Worm (Caenorhabditis elegans): ENCODE measurements around the gene cct-5.

DNA sequence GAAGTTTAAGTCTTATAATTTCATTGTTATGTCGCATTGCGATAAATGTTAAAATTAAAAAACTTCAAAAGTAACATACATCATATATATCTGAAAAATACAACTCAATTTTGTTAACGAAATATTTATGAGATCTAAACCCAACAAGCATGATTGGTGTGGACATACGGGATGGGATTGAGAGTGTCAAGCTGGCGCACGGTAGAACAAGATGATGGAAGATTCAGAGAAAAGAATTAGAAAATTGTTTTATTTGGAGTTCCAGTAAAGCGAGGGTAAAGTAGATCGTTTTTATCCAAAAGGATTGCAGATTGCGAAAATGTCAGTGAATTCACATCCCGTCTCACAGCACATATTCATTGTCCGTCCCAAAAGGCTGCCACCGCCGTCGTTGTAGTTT is 31.1 kb downstream of the cct-5 start:
- no peak for TF ChIP-seq fkh-10 (GFP tag; optimal IDR thresholded peaks at IDR 0.05)
- TF ChIP-seq lin-39 (tag; optimal IDR thresholded peaks at IDR 0.05) = no peak
- no peak for TF ChIP-seq nhr-25 (tag; optimal IDR thresholded peaks at IDR 0.05)
- no peak for TF ChIP-seq nhr-12 (tag; optimal IDR thresholded peaks at IDR 0.05)

Measured in whole organism, L3 larva.